Worm (Caenorhabditis elegans): ENCODE results near the gene Y32G9A.12.

- no peak for TF ChIP-seq ets-7 (tag; optimal IDR thresholded peaks at IDR 0.05)
- no peak for TF ChIP-seq F13C5.2 (tag; optimal IDR thresholded peaks at IDR 0.05)
- TF ChIP-seq hmbx-1 (tag; optimal IDR thresholded peaks at IDR 0.05), result no peak
- no peak for TF ChIP-seq flt-1 (GFP tag; IDR thresholded peaks at IDR 0.05)
- TF ChIP-seq ama-1 (optimal IDR thresholded peaks at IDR 0.05), result no peak
- no peak for TF ChIP-seq scrt-1 (GFP tag; IDR thresholded peaks at IDR 0.05)
- TF ChIP-seq aly-1 (tag; optimal IDR thresholded peaks at IDR 0.05), result no peak
- no peak for TF ChIP-seq tbx-37 (GFP tag; conservative IDR thresholded peaks at IDR 0.05)
- TF ChIP-seq tbx-11 (GFP tag; IDR thresholded peaks at IDR 0.05), result no peak
Measured at ce11 chrV:1878030-1878429, 42.0 kb downstream of the Y32G9A.12 start.
